Worm (Caenorhabditis elegans): ENCODE results near the gene got-1.2.

Gene got-1.2

DNA sequence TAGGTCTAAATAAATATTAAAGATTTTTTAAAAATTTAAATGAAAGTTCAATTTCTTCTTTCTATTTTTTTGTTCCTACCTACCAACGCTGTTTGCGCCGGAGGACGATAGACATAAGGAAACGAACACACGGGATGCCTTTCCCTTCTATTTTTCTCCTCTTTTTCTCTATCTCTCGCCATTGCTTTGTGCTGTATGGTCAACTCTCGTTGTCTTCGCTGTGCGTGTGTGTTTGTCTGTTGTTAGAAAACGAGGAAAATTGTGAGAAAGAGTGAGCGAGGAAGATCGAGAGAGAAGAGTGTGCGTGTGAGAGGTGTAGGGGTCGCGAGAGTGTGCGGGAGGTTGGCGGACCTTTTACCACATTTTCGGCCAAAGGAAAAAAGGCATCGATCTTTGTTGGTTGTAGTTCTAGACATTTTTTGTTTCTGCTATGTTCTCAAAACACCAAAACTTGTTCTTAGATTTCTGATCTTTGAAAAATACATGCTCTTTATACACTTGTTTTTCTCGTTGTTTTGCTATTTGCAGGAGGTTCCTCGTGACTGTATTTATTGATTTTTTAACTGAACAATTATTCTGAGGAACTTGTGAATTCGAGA is 6.2 kb upstream of the got-1.2 start (continued):
- TF ChIP-seq hlh-17 (GFP tag; optimal IDR thresholded peaks at IDR 0.05; ENCODE audit: borderline replicate concordance) (no peak), egl-13 (tag; optimal IDR thresholded peaks at IDR 0.05) (no peak), ceh-82 (tag; optimal IDR thresholded peaks at IDR 0.05) (peak; percentile 7 to 59 (median 52)), alr-1 (tag; optimal IDR thresholded peaks at IDR 0.05; ENCODE audit: borderline replicate concordance) (no peak), pax-3 (tag; optimal IDR thresholded peaks at IDR 0.05) (no peak), sptf-1 (tag; optimal IDR thresholded peaks at IDR 0.05) (no peak), efl-3 (GFP tag; optimal IDR thresholded peaks at IDR 0.05) (no peak), vab-15 (tag; optimal IDR thresholded peaks at IDR 0.05) (no peak), unc-86 (tag; optimal IDR thresholded peaks at IDR 0.05) (peak; percentile 10), Y116A8C.19 (tag; optimal IDR thresholded peaks at IDR 0.05; ENCODE audit: borderline replicate concordance) (no peak), lsy-2 (tag; optimal IDR thresholded peaks at IDR 0.05) (peak; percentile 37 to 57), nhr-85 (tag) (peak; percentile 62), nhr-28 (tag; optimal IDR thresholded peaks at IDR 0.05) (no peak), mef-2 (tag; optimal IDR thresholded peaks at IDR 0.05) (no peak), snpc-4 (tag; optimal IDR thresholded peaks at IDR 0.05) (no peak), aly-2 (tag; optimal IDR thresholded peaks at IDR 0.05) (no peak), grh-1 (GFP tag; IDR thresholded peaks at IDR 0.05) (no peak), tlp-1 (tag; optimal IDR thresholded peaks at IDR 0.05) (no peak), C34B4.2 (tag; optimal IDR thresholded peaks at IDR 0.05) (no peak), lin-13 (GFP tag; optimal IDR thresholded peaks at IDR 0.05) (no peak), nhr-12 (tag; optimal IDR thresholded peaks at IDR 0.05) (no peak), efl-1 (optimal IDR thresholded peaks at IDR 0.05) (peak; percentile 25 to 49), efl-1 (GFP tag; optimal IDR thresholded peaks at IDR 0.05 in 1 of 2) (no peak), nhr-237 (tag; optimal IDR thresholded peaks at IDR 0.05) (no peak), lir-3 (tag; optimal IDR thresholded peaks at IDR 0.05; ENCODE audit: poor library complexity) (no peak), ceh-63 (GFP tag; optimal IDR thresholded peaks at IDR 0.05) (no peak), fkh-8 (tag; optimal IDR thresholded peaks at IDR 0.05) (peak; percentile 12), nhr-84 (tag; optimal IDR thresholded peaks at IDR 0.05) (no peak), ceh-88 (GFP tag; IDR thresholded peaks at IDR 0.05) (no peak), nhr-11 (tag; optimal IDR thresholded peaks at IDR 0.05) (no peak), dsc-1 (tag; optimal IDR thresholded peaks at IDR 0.05) (peak; percentile 31), isw-1 (GFP tag; IDR thresholded peaks at IDR 0.05) (no peak), fkh-4 (tag; optimal IDR thresholded peaks at IDR 0.05; ENCODE audit: borderline replicate concordance) (no peak), hpl-2 (GFP tag; optimal IDR thresholded peaks at IDR 0.05) (no peak), fos-1 (tag; optimal IDR thresholded peaks at IDR 0.05) (no peak), ceh-90 (tag; optimal IDR thresholded peaks at IDR 0.05) (no peak), mdl-1 (tag; optimal IDR thresholded peaks at IDR 0.05) (peak in 1 of 2 experiments; percentile 52), nhr-71 (tag; optimal IDR thresholded peaks at IDR 0.05) (peak; percentile 70), F16B12.6 (tag; optimal IDR thresholded peaks at IDR 0.05) (no peak)

- TF ChIP-seq nhr-85 (tag) (peak; percentile 78), grh-1 (GFP tag; IDR thresholded peaks at IDR 0.05) (no peak), unc-98 (GFP tag; IDR thresholded peaks at IDR 0.05) (no peak), unc-30 (tag; optimal IDR thresholded peaks at IDR 0.05) (no peak), aha-1 (tag; optimal IDR thresholded peaks at IDR 0.05) (no peak), egl-27 (tag; optimal IDR thresholded peaks at IDR 0.05) (no peak), ceh-82 (tag; optimal IDR thresholded peaks at IDR 0.05) (no peak), nhr-84 (tag; optimal IDR thresholded peaks at IDR 0.05) (no peak), ama-1 (optimal IDR thresholded peaks at IDR 0.05) (peak; percentile 28), nhr-71 (tag; optimal IDR thresholded peaks at IDR 0.05) (no peak), ztf-11 (tag; optimal IDR thresholded peaks at IDR 0.05) (no peak), dpl-1 (GFP tag; optimal IDR thresholded peaks at IDR 0.05) (no peak), mef-2 (tag; optimal IDR thresholded peaks at IDR 0.05) (no peak), blmp-1 (tag; optimal IDR thresholded peaks at IDR 0.05) (no peak), elt-2 (tag; optimal IDR thresholded peaks at IDR 0.05) (peak; percentile 62), pax-3 (tag; optimal IDR thresholded peaks at IDR 0.05) (no peak), xbp-1 (tag; optimal IDR thresholded peaks at IDR 0.05) (no peak), C16A3.4 (tag; optimal IDR thresholded peaks at IDR 0.05) (peak; percentile 2), Y116A8C.19 (tag; optimal IDR thresholded peaks at IDR 0.05; ENCODE audit: borderline replicate concordance) (no peak), aly-2 (tag; optimal IDR thresholded peaks at IDR 0.05) (no peak), irx-1 (tag; optimal IDR thresholded peaks at IDR 0.05) (no peak), fos-1 (tag; optimal IDR thresholded peaks at IDR 0.05) (no peak), lin-35 (GFP tag; optimal IDR thresholded peaks at IDR 0.05) (peak in 1 of 2 experiments; percentile 34), nhr-12 (tag; optimal IDR thresholded peaks at IDR 0.05) (no peak), C34B4.2 (tag; optimal IDR thresholded peaks at IDR 0.05) (no peak), lin-13 (GFP tag; optimal IDR thresholded peaks at IDR 0.05) (peak; percentile 13)
These were observed 5.7 kb upstream of the got-1.2 start for ce11 chrX:16798621-16799020.

All from whole organism, L1 larva.